Worm (Caenorhabditis elegans): ENCODE results near the gene F58A4.1.

ce11 chrIII:9556300-9556699, 42.0 kb upstream of the F58A4.1 start, which contains the start of gene ZK1098.11:
- TF ChIP-seq hlh-30 (tag; optimal IDR thresholded peaks at IDR 0.05; ENCODE audit: insufficient read depth): no peak
- TF ChIP-seq zip-5 (tag; optimal IDR thresholded peaks at IDR 0.05): no peak
- no peak for TF ChIP-seq odd-2 (tag; optimal IDR thresholded peaks at IDR 0.05)
- no peak for TF ChIP-seq unc-42 (tag; optimal IDR thresholded peaks at IDR 0.05)

All from whole organism, late embryonic.